Fruit fly (Drosophila melanogaster) whole organism: ENCODE results near the gene alphaTub84B.

Experiments used
- CG8478 ChIP-seq: fragments of >200 bp; optimal IDR thresholded peaks from 2 replicates; lab custom pipeline; 2018; ENCODE audit warnings: inconsistent platforms
- Dll ChIP-seq: fragments of >200 bp; optimal IDR thresholded peaks from 2 replicates; lab custom pipeline; 2017
- EcR ChIP-seq, 2 experiments: fragments of >200 bp; optimal IDR thresholded peaks; 2 replicates each; lab custom pipeline; 2017; ENCODE audit warnings: missing biosample characterization in 2 of 2, missing genetic modification characterization in 2 of 2, missing genetic modification reagents in 2 of 2
- pan ChIP-seq: fragments of >200 bp; optimal IDR thresholded peaks from 2 replicates; lab custom pipeline; 2017
- psq ChIP-seq: fragments of >200 bp; optimal IDR thresholded peaks from 2 replicates; lab custom pipeline; 2017
- usp ChIP-seq: fragments of >200 bp; optimal IDR thresholded peaks from 2 replicates; lab custom pipeline; 2017; ENCODE audit warnings: missing biosample characterization, missing genetic modification characterization, mixed read lengths

alphaTub84B gene

DNA sequence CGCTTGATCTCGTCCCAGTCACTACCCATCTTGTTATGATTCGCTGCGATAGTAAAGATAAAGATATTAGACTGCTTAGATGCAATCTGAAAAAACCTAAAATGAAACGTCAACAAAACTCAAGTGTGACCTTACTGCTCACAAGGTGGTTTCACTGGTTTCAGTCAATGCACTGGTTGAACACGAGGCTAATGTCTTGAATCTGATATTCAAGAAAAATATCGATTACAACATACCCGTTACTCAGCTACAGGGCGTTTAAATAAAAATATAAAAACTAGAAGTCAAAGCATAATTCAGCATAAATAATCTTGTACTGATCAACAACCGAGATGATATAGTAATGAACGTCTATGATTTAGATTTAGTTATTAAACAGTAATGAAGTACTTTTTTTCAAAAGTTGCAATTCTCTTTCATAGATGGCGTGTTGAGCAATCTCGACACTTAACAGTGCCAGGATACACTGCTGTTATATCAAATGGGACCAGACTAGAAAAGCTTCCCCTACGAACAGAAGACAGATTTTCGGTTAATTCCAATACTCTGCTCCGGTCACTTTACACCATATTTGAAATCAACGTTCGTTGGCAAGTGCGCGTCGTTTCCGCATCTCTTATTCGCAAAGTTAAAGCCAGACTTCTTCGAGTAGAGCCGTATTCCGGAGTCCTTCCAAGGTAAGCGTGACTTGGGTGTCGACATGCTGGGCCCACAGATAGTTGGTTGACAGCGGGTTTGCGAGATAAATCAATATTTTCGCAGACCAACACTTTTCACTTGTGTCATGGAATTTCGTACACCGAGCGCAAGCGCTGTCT lies 11.9 kb upstream of the alphaTub84B start, which contains the start of the genes Ufl1 and CG1943:
TSS of gene Ufl1 (minus strand) at position 156 of the 818 bp plus-strand sequence.
TSS of gene CG1943 (plus strand) at position 563 of the 818 bp plus-strand sequence.
- no peak for TF ChIP-seq EcR (GFP tag; optimal IDR thresholded peaks at IDR 0.05; lab: Kevin White, UChicago)
- TF ChIP-seq pan (lab: Kevin White, UChicago) = no peak
- TF ChIP-seq CG8478 (lab: Kevin White, UChicago) = no peak
- TF ChIP-seq psq (lab: Kevin White, UChicago) = no peak
- TF ChIP-seq usp (GFP tag; lab: Kevin White, UChicago) = no peak
- TF ChIP-seq Dll (lab: Kevin White, UChicago) = no peak

DNA sequence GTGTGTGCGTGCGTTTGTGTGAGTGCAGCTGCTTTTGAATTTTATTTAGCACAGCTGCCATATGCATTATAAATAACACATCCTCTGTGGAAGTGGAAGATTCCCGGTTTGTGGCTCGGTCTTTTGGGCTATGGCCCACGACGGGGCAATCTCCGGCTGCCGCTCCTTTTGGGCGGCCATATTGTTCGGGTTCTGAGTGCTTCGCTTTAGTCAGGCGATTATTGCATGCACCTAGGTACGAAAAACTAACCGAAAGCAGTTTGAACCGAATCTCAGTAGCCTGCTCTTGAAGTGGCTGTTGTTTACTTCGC lies 11.3 kb upstream of the alphaTub84B start:
- TF ChIP-seq usp (GFP tag; lab: Kevin White, UChicago) (no peak), CG8478 (lab: Kevin White, UChicago) (no peak), EcR (GFP tag; optimal IDR thresholded peaks at IDR 0.05; lab: Kevin White, UChicago) (no peak)

dm6 chr3R:7075712-7076183 lies 10.7 kb upstream of the alphaTub84B start:
- TF ChIP-seq Dll (lab: Kevin White, UChicago) (no peak), psq (lab: Kevin White, UChicago) (no peak), EcR (GFP tag; optimal IDR thresholded peaks at IDR 0.05; lab: Kevin White, UChicago) (peak; percentile 75 to 83)

DNA sequence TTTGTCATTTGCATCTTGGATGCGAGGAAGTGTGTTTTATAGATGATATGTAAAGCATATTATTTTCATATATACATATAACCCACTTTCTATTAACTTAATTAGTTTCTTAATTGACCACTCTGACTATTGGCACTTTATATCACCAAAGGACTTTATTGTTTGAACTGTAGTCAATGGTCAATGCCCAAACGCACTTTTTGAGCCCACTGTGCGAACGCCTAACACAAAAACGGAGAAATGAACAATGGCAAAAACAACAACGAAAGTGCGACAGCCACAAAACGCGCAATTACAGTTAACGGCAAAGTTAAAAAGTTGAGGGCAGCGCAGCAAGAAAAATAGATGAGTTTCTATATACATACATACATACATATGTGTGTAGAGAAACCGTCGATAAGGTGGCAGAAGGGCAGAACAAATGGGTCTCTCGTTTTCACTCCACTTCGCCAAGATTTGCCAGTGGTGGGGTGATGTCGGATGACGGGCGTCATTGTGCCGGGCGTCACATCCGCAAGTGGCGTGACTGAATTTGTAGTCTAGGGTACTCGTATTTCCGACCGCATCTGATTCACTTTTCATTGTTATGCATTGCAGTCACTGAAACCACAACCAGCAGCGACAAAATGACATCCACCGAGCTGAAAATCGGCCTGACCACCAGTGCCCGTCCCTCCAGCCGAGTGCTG lies 10.0 kb upstream of the alphaTub84B start:
- TF ChIP-seq CG8478 (lab: Kevin White, UChicago) = no peak
- TF ChIP-seq psq (lab: Kevin White, UChicago) = no peak
- TF ChIP-seq Dll (lab: Kevin White, UChicago) = no peak

DNA sequence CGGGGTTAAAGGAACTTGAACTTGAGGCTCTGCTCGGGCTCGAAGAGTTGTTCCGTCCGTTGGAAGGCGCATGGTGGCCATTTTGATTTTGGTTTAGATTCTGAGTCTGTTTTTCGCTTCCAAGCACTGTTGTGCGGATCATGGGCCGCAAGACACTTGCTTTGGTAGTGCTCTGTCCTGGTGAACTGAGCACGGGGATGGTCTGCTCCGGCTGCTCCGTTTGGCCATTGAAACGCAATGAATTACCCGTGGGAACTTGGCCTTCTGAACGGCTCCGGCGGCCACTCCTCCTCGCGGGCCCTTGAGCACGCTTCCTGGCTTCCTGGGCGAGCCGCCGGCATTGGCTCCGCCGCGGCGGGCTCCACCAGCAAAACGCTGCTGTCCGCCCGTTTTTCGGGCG lies 6.7 kb upstream of the alphaTub84B start:
- no peak for TF ChIP-seq pan (lab: Kevin White, UChicago)
- no peak for TF ChIP-seq EcR (GFP tag; optimal IDR thresholded peaks at IDR 0.05; lab: Kevin White, UChicago)
- no peak for TF ChIP-seq CG8478 (lab: Kevin White, UChicago)
- TF ChIP-seq usp (GFP tag; lab: Kevin White, UChicago) = no peak
- no peak for TF ChIP-seq psq (lab: Kevin White, UChicago)
- no peak for TF ChIP-seq Dll (lab: Kevin White, UChicago)

- TF ChIP-seq EcR (GFP tag; optimal IDR thresholded peaks at IDR 0.05; lab: Kevin White, UChicago) (no peak), psq (lab: Kevin White, UChicago) (no peak), Dll (lab: Kevin White, UChicago) (no peak), CG8478 (lab: Kevin White, UChicago) (no peak), pan (lab: Kevin White, UChicago) (no peak), usp (GFP tag; lab: Kevin White, UChicago) (no peak)
Observed at dm6 chr3R:7080157-7080916, 6.1 kb upstream of the alphaTub84B start, which contains the start of gene Ref1. Ref1 (minus strand) TSS chr3R:7080387.

- TF ChIP-seq EcR (GFP tag; optimal IDR thresholded peaks at IDR 0.05; lab: Kevin White, UChicago) (no peak), usp (GFP tag; lab: Kevin White, UChicago) (no peak), psq (lab: Kevin White, UChicago) (no peak), Dll (lab: Kevin White, UChicago) (no peak), CG8478 (lab: Kevin White, UChicago) (no peak)
Observed at dm6 chr3R:7081972-7082371, 4.4 kb upstream of the alphaTub84B start, which contains the start of gene Dpck. Dpck (plus strand) TSS chr3R:7082182.

DNA sequence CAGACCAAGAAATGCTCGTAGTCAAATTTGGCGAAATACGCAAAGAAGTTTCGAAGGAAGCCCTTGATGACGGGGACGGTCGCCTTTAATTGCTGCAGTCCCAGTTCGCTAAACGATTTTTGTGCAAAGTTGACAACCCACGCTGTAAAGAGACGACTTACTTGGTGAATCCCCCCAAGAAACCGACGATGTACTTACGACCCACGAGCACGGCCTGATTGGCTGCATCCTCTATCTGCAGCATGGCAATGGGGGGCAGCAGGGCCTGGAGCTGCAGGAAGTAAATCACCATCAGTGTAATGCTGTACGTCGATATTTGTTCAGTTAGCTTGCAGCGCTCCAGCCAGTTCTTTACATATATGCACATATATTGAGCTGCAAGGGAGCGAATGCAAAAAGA lies 2.6 kb upstream of the alphaTub84B start:
- no peak for TF ChIP-seq Dll (lab: Kevin White, UChicago)
- TF ChIP-seq EcR (GFP tag; optimal IDR thresholded peaks at IDR 0.05; lab: Kevin White, UChicago) = no peak
- no peak for TF ChIP-seq usp (GFP tag; lab: Kevin White, UChicago)

DNA sequence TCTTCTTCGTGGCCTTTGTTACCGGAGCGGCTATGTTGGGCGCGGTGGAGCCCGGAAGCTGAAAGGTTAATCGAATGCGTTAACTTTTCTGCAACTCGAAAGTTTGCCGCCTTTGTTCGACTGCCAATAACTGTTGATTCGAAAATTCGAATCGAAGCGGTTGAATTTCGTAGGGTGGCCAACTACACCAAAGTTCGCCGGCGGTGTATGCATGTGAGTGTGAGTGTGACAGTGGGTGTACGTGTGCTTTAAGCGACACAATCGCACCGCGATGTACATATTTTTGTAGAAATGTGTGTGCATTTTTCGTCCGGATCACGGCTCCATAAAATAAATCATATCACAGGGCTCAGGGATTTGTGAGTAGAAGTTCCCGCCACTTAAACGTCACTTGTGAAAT lies 944 bp upstream of the alphaTub84B start:
- no peak for TF ChIP-seq EcR (GFP tag; optimal IDR thresholded peaks at IDR 0.05; lab: Kevin White, UChicago)
- no peak for TF ChIP-seq CG8478 (lab: Kevin White, UChicago)

DNA sequence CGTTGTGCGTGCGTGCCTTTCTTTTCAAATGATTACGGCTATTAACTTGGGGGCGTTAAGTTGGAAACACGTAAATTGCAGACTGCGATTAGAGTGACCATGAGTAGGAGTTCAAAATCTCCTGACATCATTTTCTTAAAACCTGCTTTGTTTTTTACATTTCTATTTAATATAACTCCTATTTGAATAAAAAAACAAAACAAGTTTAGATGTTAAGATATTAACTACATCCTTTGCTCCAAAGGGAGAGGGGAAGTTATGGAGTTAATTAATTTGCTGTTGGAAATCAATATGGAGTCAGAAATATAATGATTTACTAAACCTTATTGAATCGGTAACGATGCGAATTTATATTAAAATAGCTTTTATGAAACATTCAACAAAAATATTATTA lies 419 bp upstream of the alphaTub84B start, which contains the start of gene Tailor:
TSS of gene Tailor (minus strand) at position 101 of the 394 bp plus-strand sequence.
- no peak for TF ChIP-seq CG8478 (lab: Kevin White, UChicago)
- TF ChIP-seq psq (lab: Kevin White, UChicago) = no peak
- TF ChIP-seq usp (GFP tag; lab: Kevin White, UChicago) = no peak
- TF ChIP-seq Dll (lab: Kevin White, UChicago) = no peak
- no peak for TF ChIP-seq pan (lab: Kevin White, UChicago)

dm6 chr3R:7087201-7087505 lies 754 bp downstream of the alphaTub84B start:
- no peak for TF ChIP-seq CG8478 (lab: Kevin White, UChicago)
- no peak for TF ChIP-seq usp (GFP tag; lab: Kevin White, UChicago)
- TF ChIP-seq pan (lab: Kevin White, UChicago) = no peak
- TF ChIP-seq EcR (GFP tag; optimal IDR thresholded peaks at IDR 0.05; lab: Kevin White, UChicago) = no peak
- no peak for TF ChIP-seq psq (lab: Kevin White, UChicago)
- TF ChIP-seq Dll (lab: Kevin White, UChicago) = no peak
